Worm (Caenorhabditis elegans) whole organism, young adult: ENCODE results near the gene fard-1.

Source experiments
- B0019.2 ChIP-seq: fragments of 200-800 bp; sonication (Bioruptor generic); conservative IDR thresholded peaks from 2 replicates; pipeline ENCODE4 v1.3.6; 2022; ENCODE audit warnings: missing genetic modification reagents, missing genetic modification characterization, missing compliant biosample characterization
- F22D6.2 ChIP-seq: sonication (generic microtip); optimal IDR thresholded peaks from 2 replicates; lab custom pipeline; 2016; ENCODE audit warnings: mild to moderate bottlenecking, missing genetic modification characterization, missing compliant biosample characterization
- F57C9.4 ChIP-seq: sonication (generic microtip); optimal IDR thresholded peaks from 2 replicates; lab custom pipeline; 2017; ENCODE audit warnings: mild to moderate bottlenecking, missing genetic modification characterization, missing compliant biosample characterization
- ama-1 ChIP-seq, 3 experiments: fragments of 150-350 bp in 1 of 3; sonication (generic microtip) in 2 of 3; optimal IDR thresholded peaks; 2 replicates each; lab custom pipeline; 2014 to 2018; ENCODE audit warnings: missing biosample characterization in 2 of 3, missing genetic modification characterization in 2 of 3, missing genetic modification reagents in 2 of 3
- ceh-27 ChIP-seq: fragments of 200-800 bp; sonication (Bioruptor generic); optimal IDR thresholded peaks from 2 replicates; lab custom pipeline; 2018; ENCODE audit warnings: mild to moderate bottlenecking, missing genetic modification characterization, moderate library complexity, missing compliant biosample characterization
- him-1 ChIP-seq: sonication (generic microtip); optimal IDR thresholded peaks from 2 replicates; lab custom pipeline; 2016; ENCODE audit warnings: missing genotype, missing genetic modification reagents, missing genetic modification characterization, missing compliant biosample characterization
- hrde-1 ChIP-seq: sonication (generic microtip); optimal IDR thresholded peaks from 2 replicates; lab custom pipeline; 2016; ENCODE audit warnings: missing genetic modification characterization, mild to moderate bottlenecking, missing compliant biosample characterization, moderate library complexity, missing genotype, missing genetic modification reagents, borderline replicate concordance
- pbrm-1 ChIP-seq: fragments of 200-800 bp; sonication (Bioruptor generic); IDR thresholded peaks from 2 replicates; pipeline ENCODE4 v1.3.6; 2022; ENCODE audit warnings: missing genetic modification reagents, missing genetic modification characterization, missing compliant biosample characterization
- ztf-18 ChIP-seq: sonication (generic microtip); optimal IDR thresholded peaks from 2 replicates; lab custom pipeline; 2016; ENCODE audit warnings: missing genotype, mild to moderate bottlenecking, missing genetic modification characterization, missing compliant biosample characterization

DNA sequence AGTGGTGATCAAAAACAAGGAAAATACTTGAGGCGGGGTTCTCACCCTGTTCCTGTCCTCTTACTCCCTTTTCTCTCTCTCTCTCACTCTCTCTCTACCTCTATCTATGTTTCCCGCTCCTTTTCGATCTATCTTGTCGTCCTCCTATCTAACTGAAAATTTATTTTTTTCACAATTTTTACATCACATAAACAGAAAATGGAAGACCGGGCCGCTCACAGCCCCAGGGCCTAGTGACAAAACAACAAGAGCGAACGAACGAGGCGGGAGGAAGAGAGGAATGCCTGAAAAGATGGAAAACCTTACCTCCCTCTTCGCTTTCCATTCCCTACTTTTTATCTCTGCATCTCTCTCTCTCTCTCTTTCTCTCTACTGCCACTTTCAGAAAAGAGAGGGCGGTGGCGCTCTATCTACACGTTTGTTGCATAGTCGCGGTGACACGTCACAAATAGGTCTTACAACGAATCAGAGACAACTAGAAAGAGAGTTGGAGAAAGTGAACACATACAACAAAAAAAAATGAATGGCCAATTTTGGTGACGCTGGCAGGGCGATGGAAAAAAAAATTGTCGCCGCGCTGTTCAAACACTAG lies 37.7 kb downstream of the fard-1 start:
- TF ChIP-seq F22D6.2 (tag; lab: Kevin White, UChicago) (no peak), ztf-18 (tag; lab: Kevin White, UChicago) (no peak), hrde-1 (tag; lab: Kevin White, UChicago) (no peak), pbrm-1 (GFP tag; lab: Robert Waterston, UW) (no peak), B0019.2 (no peak), F57C9.4 (tag; lab: Kevin White, UChicago) (no peak), him-1 (no peak), ama-1 (optimal IDR thresholded peaks at IDR 0.05; lab: Kevin White, UChicago) (peak; percentile 70), ama-1 (GFP tag; optimal IDR thresholded peaks at IDR 0.05; lab: Kevin White, UChicago) (no peak), ceh-27 (GFP tag; lab: Kevin White, UChicago) (no peak)
